Worm (Caenorhabditis elegans): ENCODE measurements around the gene C37C3.17.

- TF ChIP-seq F52B5.7 (tag; optimal IDR thresholded peaks at IDR 0.05): no peak
- TF ChIP-seq F33H1.4 (GFP tag; IDR thresholded peaks at IDR 0.05): no peak
- no peak for TF ChIP-seq rcor-1 (GFP tag; IDR thresholded peaks at IDR 0.05)
Measured at ce11 chrV:7901222-7901621, 39.5 kb upstream of the C37C3.17 start.

All from whole organism, young adult.